Fruit fly (Drosophila melanogaster) whole organism, embryonic: ENCODE measurements around the gene CG31287.
A peak's percentile ranks its signal among the peaks of the same experiment; 100 is the strongest.

Source experiments
- BEAF-32 ChIP-seq: fragments of 200-800 bp; sonication (Bioruptor generic); optimal IDR thresholded peaks from 3 replicates; lab custom pipeline; 2017; ENCODE audit warnings: missing biosample characterization, missing genetic modification characterization, mild to moderate bottlenecking, moderate library complexity, missing genetic modification reagents
- Blimp-1 ChIP-seq: fragments of 200-800 bp; sonication (Bioruptor generic); optimal IDR thresholded peaks from 3 replicates; lab custom pipeline; 2018; ENCODE audit warnings: missing biosample characterization, missing genetic modification characterization, mild to moderate bottlenecking, moderate library complexity, missing genetic modification reagents
- CG12071 ChIP-seq: fragments of 200-800 bp; sonication (Bioruptor generic); optimal IDR thresholded peaks from 3 replicates; lab custom pipeline; 2018; ENCODE audit warnings: missing biosample characterization, mild to moderate bottlenecking, missing genetic modification characterization
- CG12299 ChIP-seq: fragments of 200-800 bp; sonication (Bioruptor generic); optimal IDR thresholded peaks from 2 replicates; lab custom pipeline; 2018; ENCODE audit warnings: missing biosample characterization, mild to moderate bottlenecking, missing genetic modification characterization
- CG13624 ChIP-seq: fragments of 200-800 bp; sonication (Bioruptor generic); optimal IDR thresholded peaks from 2 replicates; lab custom pipeline; 2016; ENCODE audit warnings: missing biosample characterization, missing genetic modification characterization
- CG14441 ChIP-seq: fragments of 200-800 bp; sonication (Bioruptor generic); IDR thresholded peaks from 2 replicates; pipeline ENCODE4 v1.3.6; 2022; ENCODE audit warnings: missing biosample characterization, missing genetic modification characterization
- CG14965 ChIP-seq: fragments of 200-800 bp; sonication (Bioruptor generic); optimal IDR thresholded peaks from 2 replicates; lab custom pipeline; 2016; ENCODE audit warnings: missing biosample characterization, missing genetic modification characterization, borderline replicate concordance
- CG15011 ChIP-seq: fragments of 200-800 bp; sonication (Bioruptor generic); optimal IDR thresholded peaks from 3 replicates; lab custom pipeline; 2018; ENCODE audit warnings: missing biosample characterization, mild to moderate bottlenecking, missing genetic modification characterization
- CG1529 ChIP-seq: fragments of 200-800 bp; sonication (Bioruptor generic); optimal IDR thresholded peaks from 3 replicates; lab custom pipeline; 2018; ENCODE audit warnings: missing biosample characterization, missing genetic modification characterization
- CG1603 ChIP-seq: fragments of 200-800 bp; sonication (Bioruptor generic); optimal IDR thresholded peaks from 2 replicates; lab custom pipeline; 2019; ENCODE audit warnings: missing biosample characterization, mild to moderate bottlenecking, missing genetic modification characterization, moderate library complexity
- CG1792 ChIP-seq: fragments of 200-800 bp; sonication (Bioruptor generic); optimal IDR thresholded peaks from 2 replicates; lab custom pipeline; 2016; ENCODE audit warnings: missing biosample characterization, missing genetic modification characterization
- CG18619 ChIP-seq: fragments of 200-800 bp; sonication (Bioruptor generic); optimal IDR thresholded peaks from 3 replicates; lab custom pipeline; 2017; ENCODE audit warnings: missing biosample characterization, mild to moderate bottlenecking, missing genetic modification characterization
- CG3065 ChIP-seq: fragments of 200-800 bp; sonication (Bioruptor generic); optimal IDR thresholded peaks from 2 replicates; lab custom pipeline; 2016; ENCODE audit warnings: missing biosample characterization, missing genetic modification characterization
- CG31365 ChIP-seq: fragments of 200-800 bp; sonication (Bioruptor generic); optimal IDR thresholded peaks from 2 replicates; lab custom pipeline; 2018; ENCODE audit warnings: missing biosample characterization, mild to moderate bottlenecking, missing genetic modification characterization
- CG32772 ChIP-seq: fragments of 200-800 bp; sonication (Bioruptor generic); IDR thresholded peaks from 2 replicates; pipeline ENCODE4 v1.3.6; 2022; ENCODE audit warnings: missing biosample characterization, missing genetic modification characterization
- CG33557 ChIP-seq: fragments of 200-800 bp; sonication (Bioruptor generic); optimal IDR thresholded peaks from 2 replicates; lab custom pipeline; 2019; ENCODE audit warnings: missing biosample characterization, mild to moderate bottlenecking, missing genetic modification characterization, moderate library complexity
- CG4730 ChIP-seq: fragments of 200-800 bp; sonication (Bioruptor generic); IDR thresholded peaks from 2 replicates; pipeline ENCODE4 v1.3.6; 2022; ENCODE audit warnings: missing biosample characterization, missing genetic modification characterization
- CG4854 ChIP-seq: fragments of 200-800 bp; sonication (Bioruptor generic); optimal IDR thresholded peaks from 2 replicates; lab custom pipeline; 2016; ENCODE audit warnings: missing biosample characterization, missing genetic modification characterization, inconsistent platforms
- CG7987 ChIP-seq: fragments of 200-800 bp; sonication (Bioruptor generic); optimal IDR thresholded peaks from 2 replicates; lab custom pipeline; 2018; ENCODE audit warnings: missing biosample characterization, mild to moderate bottlenecking, missing genetic modification characterization, moderate library complexity
- CG8290 ChIP-seq, 3 experiments: fragments of 200-800 bp; sonication (Bioruptor generic); optimal IDR thresholded peaks; 2 replicates each; lab custom pipeline; 2016 to 2019; ENCODE audit warnings: missing biosample characterization in 3 of 3, missing genetic modification characterization in 3 of 3, mild to moderate bottlenecking in 2 of 3, moderate library complexity in 1 of 3
- CG9215 ChIP-seq: fragments of 200-800 bp; sonication (Bioruptor generic); IDR thresholded peaks from 2 replicates; pipeline ENCODE4 v1.3.6; 2022; ENCODE audit warnings: missing biosample characterization, missing genetic modification characterization
- CG9932 ChIP-seq: fragments of 200-800 bp; sonication (Bioruptor generic); IDR thresholded peaks from 2 replicates; pipeline ENCODE4 v1.3.6; 2022; ENCODE audit warnings: missing biosample characterization, missing genetic modification characterization
- Chrac-16 ChIP-seq: fragments of 200-800 bp; sonication (Bioruptor generic); optimal IDR thresholded peaks from 3 replicates; lab custom pipeline; 2016; ENCODE audit warnings: missing biosample characterization, missing genetic modification characterization
- Dek ChIP-seq: fragments of 200-800 bp; sonication (Bioruptor generic); optimal IDR thresholded peaks from 3 replicates; lab custom pipeline; 2019; ENCODE audit warnings: missing biosample characterization, mild to moderate bottlenecking, missing genetic modification characterization, moderate library complexity
- HLH3B ChIP-seq: fragments of 200-800 bp; sonication (Bioruptor generic); IDR thresholded peaks from 2 replicates; pipeline ENCODE4 v1.3.6; 2022; ENCODE audit warnings: missing biosample characterization, missing genetic modification characterization
- Hmr ChIP-seq: fragments of 200-800 bp; sonication (Bioruptor generic); optimal IDR thresholded peaks from 3 replicates; lab custom pipeline; 2017; ENCODE audit warnings: mild to moderate bottlenecking, missing biosample characterization, missing genetic modification reagents, missing genetic modification characterization
- Hmx ChIP-seq: fragments of 200-800 bp; sonication (Bioruptor generic); optimal IDR thresholded peaks from 2 replicates; lab custom pipeline; 2016; ENCODE audit warnings: missing biosample characterization, missing genetic modification characterization
- Jarid2 ChIP-seq: fragments of 200-800 bp; sonication (Bioruptor generic); optimal IDR thresholded peaks from 3 replicates; lab custom pipeline; 2017; ENCODE audit warnings: mild to moderate bottlenecking, missing biosample characterization, missing genetic modification reagents, missing genetic modification characterization
- Nf-YB ChIP-seq: fragments of 200-800 bp; sonication (Bioruptor generic); optimal IDR thresholded peaks from 3 replicates; lab custom pipeline; 2019; ENCODE audit warnings: missing biosample characterization, mild to moderate bottlenecking, missing genetic modification characterization, moderate library complexity
- Sox100B ChIP-seq: fragments of 200-800 bp; sonication (Bioruptor generic); optimal IDR thresholded peaks from 3 replicates; lab custom pipeline; 2018; ENCODE audit warnings: missing biosample characterization, mild to moderate bottlenecking, missing genetic modification characterization
- Sox102F ChIP-seq: fragments of 200-800 bp; sonication (Bioruptor generic); optimal IDR thresholded peaks from 2 replicates; lab custom pipeline; 2018; ENCODE audit warnings: missing biosample characterization, mild to moderate bottlenecking, missing genetic modification characterization, moderate library complexity
- bigmax ChIP-seq: fragments of 200-800 bp; sonication (Bioruptor generic); optimal IDR thresholded peaks from 2 replicates; lab custom pipeline; 2018; ENCODE audit warnings: missing biosample characterization, mild to moderate bottlenecking, missing genetic modification characterization
- bowl ChIP-seq: fragments of 200-800 bp; sonication (Bioruptor generic); IDR thresholded peaks from 2 replicates; pipeline ENCODE4 v1.3.6; 2022; ENCODE audit warnings: missing biosample characterization, missing genetic modification characterization
- br ChIP-seq: fragments of >200 bp; optimal IDR thresholded peaks from 2 replicates; lab custom pipeline; 2017
- crol ChIP-seq: fragments of 200-800 bp; sonication (Bioruptor generic); IDR thresholded peaks from 2 replicates; pipeline ENCODE4 v1.3.6; 2022; ENCODE audit warnings: missing biosample characterization, missing genetic modification characterization
- dpn ChIP-seq, 2 experiments: fragments of 200-800 bp; sonication (Bioruptor generic); optimal IDR thresholded peaks; 3 replicates each; lab custom pipeline; 2016; ENCODE audit warnings: missing biosample characterization in 2 of 2, missing genetic modification characterization in 2 of 2
- fru ChIP-seq: fragments of >200 bp; optimal IDR thresholded peaks from 2 replicates; lab custom pipeline; 2017
- gt ChIP-seq: fragments of 200-800 bp; sonication (Bioruptor generic); IDR thresholded peaks from 2 replicates; pipeline ENCODE4 v1.3.6; 2022; ENCODE audit warnings: missing biosample characterization, missing genetic modification characterization
- ham ChIP-seq: fragments of 200-800 bp; sonication (Bioruptor generic); IDR thresholded peaks from 2 replicates; pipeline ENCODE4 v1.3.6; 2022; ENCODE audit warnings: missing biosample characterization, missing genetic modification characterization
- kay ChIP-seq: fragments of 200-800 bp; sonication (Bioruptor generic); optimal IDR thresholded peaks from 2 replicates; lab custom pipeline; 2016; ENCODE audit warnings: missing biosample characterization, missing genetic modification characterization
- mirr ChIP-seq: fragments of 200-800 bp; sonication (Bioruptor generic); optimal IDR thresholded peaks from 3 replicates; lab custom pipeline; 2018; ENCODE audit warnings: missing biosample characterization, mild to moderate bottlenecking, missing genetic modification characterization
- nau ChIP-seq: fragments of 200-800 bp; sonication (Bioruptor generic); optimal IDR thresholded peaks from 3 replicates; lab custom pipeline; 2017; ENCODE audit warnings: missing biosample characterization, mild to moderate bottlenecking, missing genetic modification characterization, missing genetic modification reagents
- nerfin-1 ChIP-seq: fragments of 200-800 bp; sonication (Bioruptor generic); optimal IDR thresholded peaks from 3 replicates; lab custom pipeline; 2019; ENCODE audit warnings: missing biosample characterization, mild to moderate bottlenecking, missing genetic modification characterization, moderate library complexity
- nerfin-2 ChIP-seq: fragments of 200-800 bp; sonication (Bioruptor generic); IDR thresholded peaks from 2 replicates; pipeline ENCODE4 v1.3.6; 2022; ENCODE audit warnings: missing biosample characterization, missing genetic modification characterization; ENCODE audit not compliant: partially characterized antibody
- p53 ChIP-seq: fragments of 200-800 bp; sonication (Bioruptor generic); optimal IDR thresholded peaks from 2 replicates; lab custom pipeline; 2016; ENCODE audit warnings: missing biosample characterization, missing genetic modification characterization
- ranshi ChIP-seq: fragments of 200-800 bp; sonication (Bioruptor generic); IDR thresholded peaks from 2 replicates; pipeline ENCODE4 v1.3.6; 2022; ENCODE audit warnings: missing biosample characterization, missing genetic modification characterization
- vfl ChIP-seq: fragments of 200-800 bp; sonication (Bioruptor generic); optimal IDR thresholded peaks from 2 replicates; lab custom pipeline; 2016; ENCODE audit warnings: missing biosample characterization, missing genetic modification characterization
- zfh1 ChIP-seq: fragments of 200-800 bp; sonication (Bioruptor generic); IDR thresholded peaks from 3 replicates; pipeline ENCODE4 v1.3.6; 2022; ENCODE audit warnings: missing biosample characterization, missing genetic modification characterization

CG31287 gene

dm6 chr3R:16234745-16235149 lies 31.6 kb downstream of the CG31287 start (continued):
- no peak for TF ChIP-seq Hmr (GFP tag; lab: Kevin White, UChicago)
- TF ChIP-seq dpn (GFP tag; optimal IDR thresholded peaks at IDR 0.05; lab: Kevin White, UChicago) = no peak
- TF ChIP-seq CG9215 (GFP tag; lab: Robert Waterston, UW) = no peak
- no peak for TF ChIP-seq CG8290 (GFP tag; optimal IDR thresholded peaks at IDR 0.05; lab: Kevin White, UChicago)
- no peak for TF ChIP-seq CG8290 (tag; optimal IDR thresholded peaks at IDR 0.05; lab: Kevin White, UChicago)
- no peak for TF ChIP-seq Jarid2 (GFP tag; lab: Kevin White, UChicago)
- TF ChIP-seq nerfin-2 (GFP tag; lab: Robert Waterston, UW) = no peak
- TF ChIP-seq HLH3B (GFP tag; lab: Robert Waterston, UW) = no peak
- TF ChIP-seq fru (lab: Kevin White, UChicago) = no peak
- TF ChIP-seq nau (GFP tag; lab: Kevin White, UChicago) = no peak
- TF ChIP-seq bigmax (GFP tag; lab: Kevin White, UChicago) = no peak
- TF ChIP-seq ranshi (GFP tag; lab: Robert Waterston, UW) = no peak
- TF ChIP-seq kay (GFP tag; lab: Kevin White, UChicago) = no peak
- TF ChIP-seq CG4730 = no peak
- no peak for TF ChIP-seq Chrac-16 (GFP tag; lab: Kevin White, UChicago)
- TF ChIP-seq CG31365 (tag; lab: Kevin White, UChicago) = no peak
- TF ChIP-seq CG7987 (GFP tag; lab: Kevin White, UChicago) = no peak

DNA sequence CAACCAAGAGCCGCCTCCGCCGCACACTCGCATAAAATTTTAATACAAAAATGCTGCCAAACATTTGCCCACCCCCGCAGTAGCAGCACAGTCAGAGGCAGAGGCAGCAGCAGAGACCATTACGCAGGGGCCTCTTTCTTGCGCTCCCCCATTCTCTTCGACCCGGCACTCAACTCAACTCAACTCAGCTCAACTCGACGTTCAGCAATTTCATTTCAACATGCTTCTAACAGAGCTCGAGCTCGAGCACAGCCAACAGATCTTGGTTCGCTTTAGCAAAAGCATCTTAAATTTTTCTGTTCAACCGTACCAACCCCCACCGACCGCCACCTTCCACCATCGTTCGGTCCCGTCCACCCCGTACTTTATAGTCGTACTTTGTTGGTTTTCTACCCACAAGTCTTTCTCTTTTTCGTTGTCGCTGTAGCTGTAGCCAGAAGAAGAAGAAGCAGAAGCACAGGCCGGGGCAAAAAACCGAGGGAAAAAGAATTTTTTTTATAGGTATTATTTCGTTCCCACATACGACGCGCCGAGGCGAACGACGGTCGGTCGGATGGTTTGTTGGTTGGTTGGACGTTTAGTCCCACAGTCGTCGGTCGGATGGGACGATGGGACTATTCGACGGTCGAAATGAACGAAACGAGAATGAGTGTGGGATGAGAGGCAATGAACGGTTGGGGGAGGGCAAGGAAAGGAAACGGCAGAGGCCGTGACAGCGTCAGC lies 32.2 kb downstream of the CG31287 start:
- TF ChIP-seq CG1792 = no peak
- no peak for TF ChIP-seq CG18619 (GFP tag; lab: Kevin White, UChicago)
- no peak for TF ChIP-seq CG9932 (GFP tag; lab: Robert Waterston, UW)
- no peak for TF ChIP-seq Dek
- TF ChIP-seq CG12071 (GFP tag; lab: Kevin White, UChicago) = no peak
- no peak for TF ChIP-seq Nf-YB
- TF ChIP-seq Jarid2 (GFP tag; lab: Kevin White, UChicago) = no peak
- TF ChIP-seq ham (GFP tag; lab: Robert Waterston, UW) = no peak
- peak; percentile 38 for TF ChIP-seq vfl (GFP tag; lab: Kevin White, UChicago)
- no peak for TF ChIP-seq CG32772
- TF ChIP-seq CG3065 (GFP tag; lab: Kevin White, UChicago) = no peak
- peak; percentile 47 for TF ChIP-seq nerfin-1
- no peak for TF ChIP-seq gt (GFP tag; lab: Robert Waterston, UW)
- TF ChIP-seq CG14965 (GFP tag; lab: Kevin White, UChicago) = no peak
- no peak for TF ChIP-seq CG14441 (GFP tag; lab: Robert Waterston, UW)
- TF ChIP-seq CG8290 (GFP tag; optimal IDR thresholded peaks at IDR 0.05; lab: Kevin White, UChicago) = peak; percentile 89
- peak in 1 of 2 experiments; percentile 90 for TF ChIP-seq CG8290 (tag; optimal IDR thresholded peaks at IDR 0.05; lab: Kevin White, UChicago)
- TF ChIP-seq Sox100B (GFP tag; lab: Kevin White, UChicago) = no peak
- no peak for TF ChIP-seq p53 (GFP tag; lab: Kevin White, UChicago)
- TF ChIP-seq Sox102F = no peak
- peak; percentile 61 for TF ChIP-seq CG13624 (GFP tag; lab: Kevin White, UChicago)
- TF ChIP-seq CG1603 (tag; lab: Kevin White, UChicago) = peak; percentile 16
- no peak for TF ChIP-seq crol (GFP tag; lab: Robert Waterston, UW)
- TF ChIP-seq BEAF-32 = no peak
- no peak for TF ChIP-seq Hmx (GFP tag; lab: Kevin White, UChicago)
- TF ChIP-seq bowl (GFP tag; lab: Robert Waterston, UW) = no peak
- TF ChIP-seq CG12299 (tag; lab: Kevin White, UChicago) = peak; percentile 30
- no peak for TF ChIP-seq br
- no peak for TF ChIP-seq CG33557 (GFP tag; lab: Kevin White, UChicago)
- TF ChIP-seq CG1529 (GFP tag; lab: Kevin White, UChicago) = no peak
- TF ChIP-seq CG4854 (GFP tag; lab: Kevin White, UChicago) = no peak
- peak; percentile 85 for TF ChIP-seq mirr
- TF ChIP-seq Blimp-1 (GFP tag; lab: Kevin White, UChicago) = no peak
- no peak for TF ChIP-seq CG15011 (GFP tag; lab: Kevin White, UChicago)
- TF ChIP-seq zfh1 (GFP tag; lab: Robert Waterston, UW) = no peak
